Worm (Caenorhabditis elegans): ENCODE results near the gene drd-1.
A peak's percentile ranks its signal among the peaks of the same experiment; 100 is the strongest.

The drd-1 gene

DNA sequence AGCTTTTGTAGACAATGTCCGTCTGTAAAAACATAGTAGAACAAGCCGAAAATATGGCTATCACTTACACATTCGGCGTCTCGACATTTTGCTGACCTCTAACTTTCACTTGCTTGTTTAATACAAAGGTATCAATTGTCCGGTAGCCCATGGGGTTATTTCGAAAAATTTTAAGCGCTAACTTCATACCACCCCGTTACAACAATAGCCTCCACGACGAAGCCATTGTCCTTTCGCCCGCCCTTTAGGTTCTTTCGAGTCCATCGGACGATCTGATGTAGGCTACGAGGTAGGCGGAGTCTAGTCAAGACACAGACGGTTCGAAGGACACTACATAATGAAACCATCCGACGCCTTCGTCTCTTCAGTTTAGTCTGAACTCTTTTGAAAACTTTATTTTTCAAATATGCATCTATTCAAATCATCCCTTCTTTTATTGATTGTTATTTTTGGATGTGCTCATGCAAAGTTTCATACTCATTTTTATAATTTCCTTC, 51.0 kb downstream of the drd-1 start, which contains the start of gene lips-10:
Gene lips-10, plus strand, starts transcription at position 378 of the 497 bp plus-strand sequence.
- peak; percentile 80 for TF ChIP-seq nhr-25 (tag; optimal IDR thresholded peaks at IDR 0.05)
- TF ChIP-seq elt-3 (tag; optimal IDR thresholded peaks at IDR 0.05): no peak
- TF ChIP-seq nhr-23 (tag; optimal IDR thresholded peaks at IDR 0.05): peak; percentile 21
